Fruit fly (Drosophila melanogaster) whole organism, embryonic: ENCODE measurements around the gene Dhod.

Source experiments
- Ada2b ChIP-seq: fragments of 200-800 bp; sonication (Bioruptor generic); IDR thresholded peaks from 2 replicates; pipeline ENCODE4 v1.3.6; 2022; ENCODE audit warnings: missing biosample characterization, missing genetic modification characterization
- Atf3 ChIP-seq: fragments of 200-800 bp; sonication (Bioruptor generic); optimal IDR thresholded peaks from 3 replicates; lab custom pipeline; 2016; ENCODE audit warnings: missing biosample characterization, missing genetic modification characterization
- B-H2 ChIP-seq: fragments of 200-800 bp; sonication (Bioruptor generic); optimal IDR thresholded peaks from 2 replicates; lab custom pipeline; 2018; ENCODE audit warnings: missing biosample characterization, mild to moderate bottlenecking, missing genetic modification characterization
- Bgb ChIP-seq: fragments of 200-800 bp; sonication (Bioruptor generic); IDR thresholded peaks from 2 replicates; pipeline ENCODE4 v1.3.6; 2022; ENCODE audit warnings: missing biosample characterization, missing genetic modification characterization; ENCODE audit not compliant: partially characterized antibody
- CG10267 ChIP-seq: fragments of 200-800 bp; sonication (Bioruptor generic); optimal IDR thresholded peaks from 2 replicates; lab custom pipeline; 2018; ENCODE audit warnings: missing biosample characterization, mild to moderate bottlenecking, missing genetic modification characterization, moderate library complexity
- CG10543 ChIP-seq: fragments of 200-800 bp; sonication (Bioruptor generic); optimal IDR thresholded peaks from 3 replicates; lab custom pipeline; 2017; ENCODE audit warnings: missing biosample characterization, mild to moderate bottlenecking, missing genetic modification characterization, moderate library complexity
- CG10565 ChIP-seq: fragments of 200-800 bp; sonication (Bioruptor generic); optimal IDR thresholded peaks from 3 replicates; lab custom pipeline; 2016; ENCODE audit warnings: missing biosample characterization, mild to moderate bottlenecking, missing genetic modification characterization
- CG11247 ChIP-seq: fragments of 200-800 bp; sonication (Bioruptor generic); IDR thresholded peaks from 2 replicates; pipeline ENCODE4 v1.3.6; 2022; ENCODE audit warnings: missing biosample characterization, missing genetic modification characterization
- CG12299 ChIP-seq: fragments of 200-800 bp; sonication (Bioruptor generic); optimal IDR thresholded peaks from 2 replicates; lab custom pipeline; 2018; ENCODE audit warnings: missing biosample characterization, mild to moderate bottlenecking, missing genetic modification characterization
- CG1233 ChIP-seq: fragments of 200-800 bp; sonication (Bioruptor generic); optimal IDR thresholded peaks from 4 replicates; lab custom pipeline; 2018; ENCODE audit warnings: missing biosample characterization, mild to moderate bottlenecking, missing genetic modification characterization
- CG12769 ChIP-seq: fragments of 200-800 bp; sonication (Bioruptor generic); optimal IDR thresholded peaks from 2 replicates; lab custom pipeline; 2019; ENCODE audit warnings: missing biosample characterization, mild to moderate bottlenecking, missing genetic modification characterization, moderate library complexity
- CG14710 ChIP-seq: fragments of 200-800 bp; sonication (Bioruptor generic); optimal IDR thresholded peaks from 3 replicates; lab custom pipeline; 2019; ENCODE audit warnings: missing biosample characterization, mild to moderate bottlenecking, missing genetic modification characterization, moderate library complexity
- CG17385 ChIP-seq: fragments of 200-800 bp; sonication (Bioruptor generic); optimal IDR thresholded peaks from 3 replicates; lab custom pipeline; 2018; ENCODE audit warnings: missing biosample characterization, mild to moderate bottlenecking, missing genetic modification characterization
- CG17612 ChIP-seq: fragments of 200-800 bp; sonication (Bioruptor generic); IDR thresholded peaks from 2 replicates; pipeline ENCODE4 v1.3.6; 2022; ENCODE audit warnings: missing biosample characterization, missing genetic modification characterization
- CG3281 ChIP-seq: fragments of 200-800 bp; sonication (Bioruptor generic); optimal IDR thresholded peaks from 3 replicates; lab custom pipeline; 2017; ENCODE audit warnings: missing biosample characterization, mild to moderate bottlenecking, missing genetic modification characterization
- CG3838 ChIP-seq: fragments of 200-800 bp; sonication (Bioruptor generic); optimal IDR thresholded peaks from 3 replicates; lab custom pipeline; 2016; ENCODE audit warnings: missing biosample characterization, missing genetic modification characterization
- CG4730 ChIP-seq: fragments of 200-800 bp; sonication (Bioruptor generic); IDR thresholded peaks from 2 replicates; pipeline ENCODE4 v1.3.6; 2022; ENCODE audit warnings: missing biosample characterization, missing genetic modification characterization
- CG5953 ChIP-seq: fragments of 200-800 bp; sonication (Bioruptor generic); IDR thresholded peaks from 2 replicates; pipeline ENCODE4 v1.3.6; 2022; ENCODE audit warnings: missing biosample characterization, missing genetic modification characterization
- CG6689 ChIP-seq: fragments of 200-800 bp; sonication (Bioruptor generic); IDR thresholded peaks from 2 replicates; pipeline ENCODE4 v1.3.6; 2022; ENCODE audit warnings: missing biosample characterization, missing genetic modification characterization
- CG6813 ChIP-seq: fragments of 200-800 bp; sonication (Bioruptor generic); optimal IDR thresholded peaks from 2 replicates; lab custom pipeline; 2017; ENCODE audit warnings: missing biosample characterization, missing genetic modification characterization, mild to moderate bottlenecking, moderate library complexity, missing genetic modification reagents
- CG7556 ChIP-seq: fragments of 200-800 bp; sonication (Bioruptor generic); optimal IDR thresholded peaks from 2 replicates; lab custom pipeline; 2017; ENCODE audit warnings: missing biosample characterization, mild to moderate bottlenecking, missing genetic modification characterization
- CG7839 ChIP-seq: fragments of 200-800 bp; sonication (Bioruptor generic); optimal IDR thresholded peaks from 3 replicates; lab custom pipeline; 2018; ENCODE audit warnings: missing biosample characterization, mild to moderate bottlenecking, missing genetic modification characterization, moderate library complexity
- CG9215 ChIP-seq: fragments of 200-800 bp; sonication (Bioruptor generic); IDR thresholded peaks from 2 replicates; pipeline ENCODE4 v1.3.6; 2022; ENCODE audit warnings: missing biosample characterization, missing genetic modification characterization
- CHES-1-like ChIP-seq: fragments of 200-800 bp; sonication (Bioruptor generic); optimal IDR thresholded peaks from 2 replicates; lab custom pipeline; 2016; ENCODE audit warnings: missing biosample characterization, missing genetic modification characterization
- Dll ChIP-seq: fragments of 200-800 bp; sonication (Bioruptor generic); IDR thresholded peaks from 4 replicates; pipeline ENCODE4 v1.3.6; 2022; ENCODE audit warnings: missing biosample characterization, missing genetic modification characterization; ENCODE audit not compliant: partially characterized antibody
- Ets97D ChIP-seq: fragments of 200-800 bp; sonication (Bioruptor generic); optimal IDR thresholded peaks from 3 replicates; lab custom pipeline; 2016; ENCODE audit warnings: missing biosample characterization, missing genetic modification characterization
- HmgD ChIP-seq: fragments of 200-800 bp; sonication (Bioruptor generic); optimal IDR thresholded peaks from 3 replicates; lab custom pipeline; 2016; ENCODE audit warnings: missing biosample characterization, missing genetic modification characterization
- NfI ChIP-seq: fragments of 200-800 bp; sonication (Bioruptor generic); optimal IDR thresholded peaks from 3 replicates; lab custom pipeline; 2018; ENCODE audit warnings: missing biosample characterization, mild to moderate bottlenecking, missing genetic modification characterization, moderate library complexity
- Sin3A ChIP-seq: fragments of >200 bp; optimal IDR thresholded peaks from 2 replicates; lab custom pipeline; 2018
- YL-1 ChIP-seq: fragments of 200-800 bp; sonication (Bioruptor generic); optimal IDR thresholded peaks from 3 replicates; lab custom pipeline; 2017; ENCODE audit warnings: missing biosample characterization, mild to moderate bottlenecking, missing genetic modification characterization
- cg ChIP-seq: fragments of 200-800 bp; sonication (Bioruptor generic); optimal IDR thresholded peaks from 3 replicates; lab custom pipeline; 2019; ENCODE audit warnings: missing biosample characterization, mild to moderate bottlenecking, missing genetic modification characterization, moderate library complexity
- chn ChIP-seq: fragments of 200-800 bp; sonication (Bioruptor generic); optimal IDR thresholded peaks from 2 replicates; lab custom pipeline; 2016; ENCODE audit warnings: missing biosample characterization, missing genetic modification characterization
- crol ChIP-seq: fragments of 200-800 bp; sonication (Bioruptor generic); IDR thresholded peaks from 2 replicates; pipeline ENCODE4 v1.3.6; 2022; ENCODE audit warnings: missing biosample characterization, missing genetic modification characterization
- dpn ChIP-seq, 2 experiments: fragments of 200-800 bp; sonication (Bioruptor generic); optimal IDR thresholded peaks; 3 replicates each; lab custom pipeline; 2016; ENCODE audit warnings: missing biosample characterization in 2 of 2, missing genetic modification characterization in 2 of 2
- ftz-f1 ChIP-seq: fragments of 200-800 bp; sonication (Bioruptor generic); optimal IDR thresholded peaks from 2 replicates; lab custom pipeline; 2016; ENCODE audit warnings: missing biosample characterization, missing genetic modification characterization
- grn ChIP-seq: fragments of 200-800 bp; sonication (Bioruptor generic); optimal IDR thresholded peaks from 3 replicates; lab custom pipeline; 2017; ENCODE audit warnings: missing biosample characterization, missing genetic modification characterization
- insv ChIP-seq, 2 experiments: fragments of 200-800 bp; sonication (Bioruptor generic); optimal IDR thresholded peaks; 3 replicates each; lab custom pipeline; 2016 to 2018; ENCODE audit warnings: missing biosample characterization in 2 of 2, missing genetic modification characterization in 2 of 2
- mam ChIP-seq: fragments of 200-800 bp; sonication (Bioruptor generic); optimal IDR thresholded peaks from 3 replicates; lab custom pipeline; 2016; ENCODE audit warnings: missing biosample characterization, missing genetic modification characterization
- nerfin-2 ChIP-seq: fragments of 200-800 bp; sonication (Bioruptor generic); IDR thresholded peaks from 2 replicates; pipeline ENCODE4 v1.3.6; 2022; ENCODE audit warnings: missing biosample characterization, missing genetic modification characterization; ENCODE audit not compliant: partially characterized antibody
- pnt ChIP-seq: fragments of 200-800 bp; sonication (Bioruptor generic); optimal IDR thresholded peaks from 3 replicates; lab custom pipeline; 2016; ENCODE audit warnings: missing biosample characterization, missing genetic modification characterization
- prd ChIP-seq, 3 experiments: fragments of >200 bp in 2 of 3; fragments of 200-800 bp in 1 of 3; sonication (Bioruptor generic) in 1 of 3; optimal IDR thresholded peaks in 2 of 3; IDR thresholded peaks in 1 of 3; 2 replicates in 2 of 3; 3 replicates in 1 of 3; pipeline versions ENCODE4 v1.3.6 to Lab custom; 2017 to 2022; ENCODE audit warnings: missing biosample characterization in 1 of 3, missing genetic modification characterization in 1 of 3
- pum ChIP-seq: fragments of 200-800 bp; sonication (Bioruptor generic); optimal IDR thresholded peaks from 2 replicates; lab custom pipeline; 2016; ENCODE audit warnings: missing biosample characterization, missing genetic modification characterization
- sob ChIP-seq: fragments of 200-800 bp; sonication (Bioruptor generic); IDR thresholded peaks from 2 replicates; pipeline ENCODE4 v1.3.6; 2022; ENCODE audit warnings: missing biosample characterization, missing genetic modification characterization
- sqz ChIP-seq: fragments of 200-800 bp; sonication (Bioruptor generic); optimal IDR thresholded peaks from 3 replicates; lab custom pipeline; 2018; ENCODE audit warnings: missing biosample characterization, mild to moderate bottlenecking, missing genetic modification characterization
- tll ChIP-seq, 2 experiments: fragments of 200-800 bp in 1 of 2; fragments of >200 bp in 1 of 2; sonication (Bioruptor generic) in 1 of 2; optimal IDR thresholded peaks; 2 replicates each; lab custom pipeline; 2017 to 2019; ENCODE audit warnings: missing biosample characterization in 2 of 2, missing genetic modification characterization in 2 of 2, mild to moderate bottlenecking in 1 of 2, moderate library complexity in 1 of 2
- trem ChIP-seq: fragments of 200-800 bp; optimal IDR thresholded peaks from 3 replicates; lab custom pipeline; 2019; ENCODE audit warnings: missing biosample characterization, mild to moderate bottlenecking, missing genetic modification characterization, moderate library complexity
- zfh2 ChIP-seq: fragments of 200-800 bp; sonication (Bioruptor generic); optimal IDR thresholded peaks from 2 replicates; lab custom pipeline; 2016; ENCODE audit warnings: missing biosample characterization, missing genetic modification characterization

Gene Dhod

DNA sequence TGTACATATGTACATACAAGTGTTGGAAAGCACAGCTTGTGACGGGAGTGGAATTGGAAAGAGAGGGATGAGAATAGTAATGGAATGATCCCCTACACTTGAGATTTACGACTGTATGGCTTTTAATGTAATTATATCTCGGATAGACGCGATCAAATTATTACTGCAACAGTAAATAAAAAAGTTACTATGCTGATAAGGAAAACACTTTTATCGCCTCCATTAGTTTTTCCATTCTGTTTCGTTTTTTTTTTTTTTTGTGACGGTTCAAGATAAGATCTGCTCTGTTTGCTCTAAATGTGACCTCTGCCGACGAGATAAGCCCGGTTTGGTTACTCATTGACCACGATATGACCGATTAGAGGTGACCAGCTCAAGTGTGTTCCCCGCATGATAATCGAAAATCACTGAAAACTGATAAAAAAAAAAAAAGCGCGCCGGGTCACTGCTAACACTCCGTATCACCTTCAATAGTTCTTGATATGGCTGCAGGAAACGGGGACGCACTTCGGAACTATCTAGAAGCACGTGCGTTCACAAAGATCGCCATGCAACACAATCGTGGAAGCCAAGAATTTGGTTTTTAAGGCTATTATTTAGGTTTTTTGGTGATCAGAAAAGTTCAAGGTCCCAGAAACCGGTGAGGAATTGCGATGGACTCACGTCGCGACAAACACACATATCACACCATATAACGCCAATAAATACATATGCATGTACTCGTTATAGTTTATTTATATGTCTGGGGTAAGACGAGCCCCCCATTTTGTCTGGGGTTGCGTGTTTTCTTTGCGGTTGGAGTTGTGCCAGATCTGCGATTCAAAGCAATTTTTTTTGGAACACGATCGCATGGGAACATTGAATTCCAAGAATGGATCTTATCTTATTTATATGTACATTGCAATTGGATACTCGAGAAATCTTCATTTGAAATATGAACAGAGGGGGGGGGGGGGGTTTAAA lies 18.1 kb upstream of the Dhod start, which contains the start of gene p (continued):
- TF ChIP-seq CG10565 (GFP tag; lab: Kevin White, UChicago) (no peak), CG12299 (tag; lab: Kevin White, UChicago) (peak; percentile 37), insv (GFP tag; optimal IDR thresholded peaks at IDR 0.05; lab: Kevin White, UChicago) (peak in 1 of 2 experiments; percentile 23), Atf3 (no peak), Ada2b (GFP tag; lab: Robert Waterston, UW) (no peak), zfh2 (GFP tag; lab: Kevin White, UChicago) (peak; percentile 40), tll (GFP tag; optimal IDR thresholded peaks at IDR 0.05; lab: Kevin White, UChicago) (no peak), pum (peak; percentile 43), B-H2 (GFP tag; lab: Kevin White, UChicago) (peak; percentile 36), grn (peak; percentile 98), NfI (GFP tag; lab: Kevin White, UChicago) (peak; percentile 10), CG12769 (tag; lab: Kevin White, UChicago) (no peak), Ets97D (GFP tag; lab: Kevin White, UChicago) (no peak), CG10543 (peak; percentile 63), CHES-1-like (GFP tag; lab: Kevin White, UChicago) (peak; percentile 10), CG1233 (peak; percentile 34), HmgD (GFP tag; lab: Kevin White, UChicago) (no peak), chn (GFP tag; lab: Kevin White, UChicago) (peak; percentile 36), ftz-f1 (no peak), CG10267 (tag; lab: Kevin White, UChicago) (peak; percentile 77), dpn (GFP tag; optimal IDR thresholded peaks at IDR 0.05; lab: Kevin White, UChicago) (peak; percentile 36 to 45), mam (GFP tag; lab: Kevin White, UChicago) (peak; percentile 59), CG17612 (GFP tag; lab: Robert Waterston, UW) (no peak), CG3281 (GFP tag; lab: Kevin White, UChicago) (peak; percentile 14), sqz (GFP tag; lab: Kevin White, UChicago) (peak; percentile 89), Bgb (GFP tag; lab: Robert Waterston, UW) (no peak), YL-1 (GFP tag; lab: Kevin White, UChicago) (peak; percentile 16), CG11247 (GFP tag; lab: Robert Waterston, UW) (no peak), nerfin-2 (GFP tag; lab: Robert Waterston, UW) (no peak), CG3838 (GFP tag; lab: Kevin White, UChicago) (no peak), Sin3A (lab: Kevin White, UChicago) (no peak), CG6689 (peak; percentile 42; the same call in 1 of the 2 replicates), pnt (GFP tag; lab: Kevin White, UChicago) (peak; percentile 34), CG7556 (GFP tag; lab: Kevin White, UChicago) (peak; percentile 61), sob (GFP tag; lab: Robert Waterston, UW) (no peak), CG17385 (GFP tag; lab: Kevin White, UChicago) (peak; percentile 36), trem (tag; lab: Kevin White, UChicago) (peak; percentile 19), CG7839 (tag; lab: Kevin White, UChicago) (peak; percentile 19), CG5953 (peak; percentile 3; the same call in 1 of the 2 replicates), CG4730 (GFP tag; lab: Robert Waterston, UW) (no peak), cg (GFP tag; lab: Kevin White, UChicago) (no peak), prd (optimal IDR thresholded peaks at IDR 0.05; lab: Kevin White, UChicago) (no peak), prd (GFP tag; IDR thresholded peaks at IDR 0.05; lab: Robert Waterston, UW) (peak; percentile 37; the same call in 1 of the 3 replicates), CG14710 (tag; lab: Kevin White, UChicago) (peak; percentile 6), CG6813 (GFP tag; lab: Kevin White, UChicago) (peak; percentile 5), crol (no peak), CG9215 (GFP tag; lab: Robert Waterston, UW) (no peak), Dll (GFP tag; lab: Robert Waterston, UW) (0 out of 4 replicates have a peak, but pooled peaks have one; percentile 18)
